Worm (Caenorhabditis elegans) whole organism, mixed stage, embryonic: Measurements from ENCODE around the gene acl-13.

Experiments used
- M03D4.4 ChIP-seq: sonication (generic microtip); optimal IDR thresholded peaks from 2 replicates; lab custom pipeline; 2017; ENCODE audit warnings: mild to moderate bottlenecking, missing genetic modification characterization, missing compliant biosample characterization
- bed-3 ChIP-seq: fragments of 200-800 bp; sonication (Bioruptor generic); optimal IDR thresholded peaks from 3 replicates; lab custom pipeline; 2018; ENCODE audit warnings: mild to moderate bottlenecking, missing genetic modification characterization, moderate library complexity, missing compliant biosample characterization
- blmp-1 ChIP-seq: fragments of 150-350 bp; optimal IDR thresholded peaks from 2 replicates; lab custom pipeline; 2014; ENCODE audit warnings: missing biosample characterization, missing genetic modification characterization
- ceh-39 ChIP-seq: fragments of 150-350 bp; optimal IDR thresholded peaks from 2 replicates; lab custom pipeline; 2014; ENCODE audit warnings: missing biosample characterization, missing genetic modification characterization
- ceh-43 ChIP-seq: fragments of 200-800 bp; sonication (Bioruptor generic); optimal IDR thresholded peaks from 2 replicates; lab custom pipeline; 2018; ENCODE audit warnings: mild to moderate bottlenecking, missing genetic modification characterization, moderate library complexity, missing compliant biosample characterization
- ceh-83 ChIP-seq: fragments of 200-800 bp; sonication (Bioruptor generic); optimal IDR thresholded peaks from 2 replicates; lab custom pipeline; 2018; ENCODE audit warnings: mild to moderate bottlenecking, missing genetic modification characterization, missing compliant biosample characterization
- ces-1 ChIP-seq: fragments of 150-350 bp; optimal IDR thresholded peaks from 2 replicates; lab custom pipeline; 2014; ENCODE audit warnings: missing biosample characterization, missing genetic modification reagents, missing genetic modification characterization
- cnd-1 ChIP-seq: fragments of 200-800 bp; sonication (Bioruptor generic); optimal IDR thresholded peaks from 2 replicates; lab custom pipeline; 2018; ENCODE audit warnings: mild to moderate bottlenecking, missing genetic modification characterization, missing compliant biosample characterization
- drap-1 ChIP-seq: fragments of 200-800 bp; sonication (Bioruptor generic); optimal IDR thresholded peaks from 3 replicates; lab custom pipeline; 2018; ENCODE audit warnings: mild to moderate bottlenecking, missing genetic modification characterization, missing compliant biosample characterization
- elt-1 ChIP-seq: sonication (generic microtip); optimal IDR thresholded peaks from 2 replicates; lab custom pipeline; 2017; ENCODE audit warnings: missing genetic modification characterization, mild to moderate bottlenecking, missing compliant biosample characterization, antibody characterized with exemption, moderate library complexity, borderline replicate concordance; ENCODE audit not compliant: insufficient read depth
- elt-3 ChIP-seq: fragments of 150-350 bp; optimal IDR thresholded peaks from 2 replicates; lab custom pipeline; 2014; ENCODE audit warnings: missing biosample characterization, missing genetic modification characterization
- flh-1 ChIP-seq: fragments of 200-800 bp; sonication (Bioruptor generic); optimal IDR thresholded peaks from 2 replicates; lab custom pipeline; 2018; ENCODE audit warnings: mild to moderate bottlenecking, missing genetic modification characterization, moderate library complexity, missing compliant biosample characterization
- ham-2 ChIP-seq: fragments of 200-800 bp; sonication (Bioruptor generic); optimal IDR thresholded peaks from 2 replicates; lab custom pipeline; 2018; ENCODE audit warnings: mild to moderate bottlenecking, missing genetic modification characterization, missing compliant biosample characterization
- hlh-1 ChIP-seq: fragments of 150-350 bp; optimal IDR thresholded peaks from 2 replicates; lab custom pipeline; 2014; ENCODE audit warnings: missing biosample characterization, missing genetic modification reagents, missing genetic modification characterization
- lin-13 ChIP-seq: fragments of 150-350 bp; optimal IDR thresholded peaks from 2 replicates; lab custom pipeline; 2014; ENCODE audit warnings: missing biosample characterization, missing genetic modification characterization
- lin-32 ChIP-seq: fragments of 200-800 bp; sonication (Bioruptor generic); optimal IDR thresholded peaks from 2 replicates; lab custom pipeline; 2018; ENCODE audit warnings: mild to moderate bottlenecking, missing genetic modification characterization, missing compliant biosample characterization
- lsy-2 ChIP-seq: fragments of 150-350 bp; optimal IDR thresholded peaks from 2 replicates; lab custom pipeline; 2014; ENCODE audit warnings: missing biosample characterization, missing genetic modification characterization
- mab-5 ChIP-seq: fragments of 150-350 bp; optimal IDR thresholded peaks from 2 replicates; lab custom pipeline; 2014; ENCODE audit warnings: missing biosample characterization, missing genetic modification characterization
- mep-1 ChIP-seq: fragments of 150-350 bp; optimal IDR thresholded peaks from 2 replicates; lab custom pipeline; 2017; ENCODE audit warnings: missing biosample characterization, missing genetic modification reagents, missing genetic modification characterization, inconsistent platforms
- mls-2 ChIP-seq: sonication (generic microtip); optimal IDR thresholded peaks from 2 replicates; lab custom pipeline; 2016; ENCODE audit warnings: mild to moderate bottlenecking, missing genetic modification characterization, moderate library complexity, missing compliant biosample characterization
- nhr-12 ChIP-seq: fragments of 150-350 bp; optimal IDR thresholded peaks from 2 replicates; lab custom pipeline; 2014; ENCODE audit warnings: missing biosample characterization, missing genetic modification characterization
- nhr-2 ChIP-seq: fragments of 150-350 bp; optimal IDR thresholded peaks from 2 replicates; lab custom pipeline; 2014; ENCODE audit warnings: missing biosample characterization, missing genetic modification characterization
- nhr-237 ChIP-seq: fragments of 150-350 bp; optimal IDR thresholded peaks from 2 replicates; lab custom pipeline; 2014; ENCODE audit warnings: missing biosample characterization, missing genetic modification characterization
- nhr-28 ChIP-seq: fragments of 150-350 bp; optimal IDR thresholded peaks from 2 replicates; lab custom pipeline; 2014; ENCODE audit warnings: missing biosample characterization, missing genetic modification characterization
- nhr-76 ChIP-seq: sonication (generic microtip); optimal IDR thresholded peaks from 2 replicates; lab custom pipeline; 2017; ENCODE audit warnings: missing biosample characterization, missing genetic modification characterization
- pha-4 ChIP-seq: fragments of 150-350 bp; optimal IDR thresholded peaks from 2 replicates; lab custom pipeline; 2018; ENCODE audit warnings: missing biosample characterization, missing genetic modification reagents, missing genetic modification characterization
- sem-2 ChIP-seq: fragments of 200-800 bp; sonication (Bioruptor generic); optimal IDR thresholded peaks from 2 replicates; lab custom pipeline; 2018; ENCODE audit warnings: mild to moderate bottlenecking, missing genetic modification characterization, missing compliant biosample characterization
- snpc-4 ChIP-seq: fragments of 150-350 bp; optimal IDR thresholded peaks from 2 replicates; lab custom pipeline; 2014; ENCODE audit warnings: missing biosample characterization, missing genetic modification characterization
- sptf-1 ChIP-seq: sonication (generic microtip); optimal IDR thresholded peaks from 2 replicates; lab custom pipeline; 2017; ENCODE audit warnings: mild to moderate bottlenecking, missing genetic modification characterization, moderate library complexity, missing compliant biosample characterization
- tbx-8 ChIP-seq: fragments of 200-800 bp; sonication (Bioruptor generic); optimal IDR thresholded peaks from 2 replicates; lab custom pipeline; 2018; ENCODE audit warnings: mild to moderate bottlenecking, missing genetic modification characterization, moderate library complexity, missing compliant biosample characterization
- unc-120 ChIP-seq: sonication (generic microtip); optimal IDR thresholded peaks from 2 replicates; lab custom pipeline; 2017; ENCODE audit warnings: missing genetic modification characterization, missing compliant biosample characterization; ENCODE audit not compliant: poor library complexity, severe bottlenecking
- unc-39 ChIP-seq: fragments of 150-350 bp; optimal IDR thresholded peaks from 2 replicates; lab custom pipeline; 2014; ENCODE audit warnings: missing biosample characterization, missing genetic modification characterization
- unc-62 ChIP-seq: fragments of 150-350 bp; optimal IDR thresholded peaks from 2 replicates; lab custom pipeline; 2014; ENCODE audit warnings: missing biosample characterization, missing genetic modification reagents, missing genetic modification characterization
- zip-8 ChIP-seq: fragments of 150-350 bp; optimal IDR thresholded peaks from 2 replicates; lab custom pipeline; 2014; ENCODE audit warnings: missing biosample characterization, missing genetic modification characterization
- ztf-11 ChIP-seq: fragments of 150-350 bp; optimal IDR thresholded peaks from 2 replicates; lab custom pipeline; 2014; ENCODE audit warnings: missing biosample characterization, missing genetic modification characterization

Gene acl-13

DNA sequence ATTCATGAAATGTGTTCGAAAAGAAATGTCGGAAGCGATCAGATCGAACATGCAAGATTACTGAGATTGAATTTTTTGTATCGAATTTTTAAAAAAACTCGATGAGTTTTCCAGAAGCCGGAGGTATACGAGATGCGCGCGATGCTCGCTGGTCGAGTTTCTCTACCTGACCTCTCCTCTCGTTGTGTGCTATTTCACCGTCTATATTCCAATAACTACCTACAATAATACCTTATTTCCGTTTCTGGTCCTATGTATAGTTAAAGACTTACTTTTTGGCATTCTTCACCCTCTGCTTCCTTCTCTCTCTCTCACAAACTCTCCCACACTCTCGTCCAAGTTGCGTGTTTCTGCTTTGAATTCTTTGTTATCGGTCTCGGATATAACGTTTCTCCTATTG lies 38.9 kb upstream of the acl-13 start:
- TF ChIP-seq sem-2 (GFP tag; lab: Kevin White, UChicago) (no peak), elt-3 (tag; lab: Kevin White, UChicago) (no peak), lin-13 (no peak), ztf-11 (no peak), nhr-2 (tag; lab: Kevin White, UChicago) (no peak), sptf-1 (tag; lab: Kevin White, UChicago) (no peak), ceh-39 (no peak), ceh-83 (no peak), hlh-1 (tag; lab: Kevin White, UChicago) (no peak), nhr-76 (tag; lab: Kevin White, UChicago) (no peak), mls-2 (tag; lab: Kevin White, UChicago) (no peak), elt-1 (tag; lab: Kevin White, UChicago) (no peak), drap-1 (GFP tag; lab: Kevin White, UChicago) (no peak), unc-120 (no peak), ham-2 (GFP tag; lab: Kevin White, UChicago) (no peak), tbx-8 (GFP tag; lab: Kevin White, UChicago) (no peak), lin-32 (no peak), mab-5 (tag; lab: Kevin White, UChicago) (no peak)
- TF ChIP-seq, all 35 proteins: peak for 0

DNA sequence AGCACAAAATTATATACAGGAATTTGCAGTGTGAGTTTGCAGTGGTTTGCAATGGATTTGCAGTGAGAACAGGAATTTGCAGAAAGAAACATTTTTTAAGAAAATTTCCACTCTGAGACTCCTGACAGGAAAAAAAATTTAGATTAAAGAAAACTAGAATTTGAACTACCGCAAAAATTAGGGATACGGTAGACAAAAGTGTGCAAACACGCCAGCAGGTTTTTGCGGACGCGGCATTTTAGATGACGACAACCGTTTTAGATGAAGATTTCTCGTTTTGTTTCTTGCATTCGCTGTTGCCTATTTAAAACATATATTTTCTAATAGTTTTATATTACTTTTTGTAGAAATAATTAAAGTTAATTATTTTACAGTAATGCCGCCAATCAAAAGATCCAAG lies 38.4 kb upstream of the acl-13 start, which contains the start of gene wdr-46:
TSS of gene wdr-46 (plus strand) at position 375 of the 400 bp plus-strand sequence.
- TF ChIP-seq sptf-1 (tag; lab: Kevin White, UChicago) (peak; percentile 53), ceh-83 (peak; percentile 42), lsy-2 (tag; lab: Kevin White, UChicago) (peak; percentile 99), ceh-43 (GFP tag; lab: Kevin White, UChicago) (peak; percentile 31), unc-39 (tag; lab: Kevin White, UChicago) (no peak), mab-5 (tag; lab: Kevin White, UChicago) (no peak), unc-120 (no peak), mls-2 (tag; lab: Kevin White, UChicago) (no peak), sem-2 (GFP tag; lab: Kevin White, UChicago) (no peak), blmp-1 (tag; lab: Kevin White, UChicago) (no peak), bed-3 (GFP tag; lab: Kevin White, UChicago) (no peak), nhr-2 (tag; lab: Kevin White, UChicago) (peak; percentile 19), ham-2 (GFP tag; lab: Kevin White, UChicago) (no peak), ces-1 (peak; percentile 86), pha-4 (tag; lab: Kevin White, UChicago) (peak; percentile 36), nhr-76 (tag; lab: Kevin White, UChicago) (no peak), zip-8 (tag; lab: Kevin White, UChicago) (no peak), hlh-1 (tag; lab: Kevin White, UChicago) (no peak), drap-1 (GFP tag; lab: Kevin White, UChicago) (no peak), ceh-39 (peak; percentile 8), M03D4.4 (tag; lab: Kevin White, UChicago) (peak; percentile 10), lin-13 (peak; percentile 40), nhr-28 (no peak), ztf-11 (no peak), elt-1 (tag; lab: Kevin White, UChicago) (no peak), lin-32 (no peak), mep-1 (tag; lab: Kevin White, UChicago) (peak; percentile 82), flh-1 (no peak), unc-62 (peak; percentile 29), cnd-1 (peak; percentile 25), nhr-12 (tag; lab: Kevin White, UChicago) (no peak), nhr-237 (tag; lab: Kevin White, UChicago) (peak; percentile 58), snpc-4 (tag; lab: Kevin White, UChicago) (no peak), tbx-8 (GFP tag; lab: Kevin White, UChicago) (no peak), elt-3 (tag; lab: Kevin White, UChicago) (no peak)
- TF ChIP-seq, all 35 proteins: peak for 14

DNA sequence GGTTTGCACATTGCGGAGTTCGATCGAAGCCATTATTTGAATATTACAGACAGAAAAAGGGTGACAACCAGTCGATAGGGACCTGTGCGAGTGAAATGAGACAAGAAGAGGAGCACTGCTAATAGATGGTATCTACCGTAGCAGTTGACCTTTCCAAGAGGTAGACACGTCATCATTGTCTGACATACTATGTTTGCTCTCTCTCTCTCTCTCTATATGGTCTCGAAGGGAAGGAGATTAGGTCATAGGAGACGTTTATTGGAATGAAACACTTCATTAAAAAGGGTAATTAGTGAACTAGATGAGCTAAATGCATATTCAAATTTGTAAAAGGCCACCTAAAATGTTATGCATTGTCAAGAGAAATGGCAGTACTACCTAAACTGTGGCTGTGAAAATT lies 34.2 kb upstream of the acl-13 start, which contains the start of gene atz-1:
TSS of gene atz-1 (minus strand) at position 101 of the 400 bp plus-strand sequence.
- peak; percentile 80 for TF ChIP-seq nhr-2 (tag; lab: Kevin White, UChicago)
- TF ChIP-seq drap-1 (GFP tag; lab: Kevin White, UChicago) = no peak
- no peak for TF ChIP-seq ham-2 (GFP tag; lab: Kevin White, UChicago)
- TF ChIP-seq nhr-237 (tag; lab: Kevin White, UChicago) = no peak
- peak; percentile 36 for TF ChIP-seq ceh-39
- no peak for TF ChIP-seq blmp-1 (tag; lab: Kevin White, UChicago)
- TF ChIP-seq lin-32 = no peak
- TF ChIP-seq ztf-11 = no peak
- TF ChIP-seq nhr-28 = no peak
- no peak for TF ChIP-seq unc-62
- TF ChIP-seq elt-3 (tag; lab: Kevin White, UChicago) = no peak
- no peak for TF ChIP-seq bed-3 (GFP tag; lab: Kevin White, UChicago)
- no peak for TF ChIP-seq mls-2 (tag; lab: Kevin White, UChicago)
